Worm (Caenorhabditis elegans) whole organism, L1 larva: ENCODE data around the gene Y82E9BL.18.

ENCODE experiments used
- aly-2 ChIP-seq: fragments of 150-350 bp; optimal IDR thresholded peaks from 2 replicates; lab custom pipeline; 2014; ENCODE audit warnings: missing biosample characterization, missing genetic modification characterization
- isw-1 ChIP-seq: fragments of 200-800 bp; sonication (Bioruptor generic); IDR thresholded peaks from 2 replicates; pipeline ENCODE4 v1.3.6; 2022; ENCODE audit warnings: missing genetic modification characterization, missing compliant biosample characterization
- lin-13 ChIP-seq: fragments of 150-350 bp; optimal IDR thresholded peaks from 2 replicates; lab custom pipeline; 2014; ENCODE audit warnings: missing biosample characterization, missing genetic modification reagents, missing genetic modification characterization
- lin-39 ChIP-seq: fragments of 150-350 bp; optimal IDR thresholded peaks from 2 replicates; lab custom pipeline; 2014; ENCODE audit warnings: missing biosample characterization, missing genetic modification reagents, missing genetic modification characterization
- mep-1 ChIP-seq: fragments of 150-350 bp; optimal IDR thresholded peaks from 2 replicates; lab custom pipeline; 2014; ENCODE audit warnings: missing biosample characterization, missing genetic modification characterization
- nhr-90 ChIP-seq: sonication (generic microtip); optimal IDR thresholded peaks from 2 replicates; lab custom pipeline; 2016; ENCODE audit warnings: mild to moderate bottlenecking, missing genetic modification characterization, missing compliant biosample characterization; ENCODE audit not compliant: poor library complexity
- ztf-11 ChIP-seq, 2 experiments: sonication (generic microtip); optimal IDR thresholded peaks; 2 replicates each; lab custom pipeline; 2016 to 2017; ENCODE audit warnings: missing genetic modification characterization in 2 of 2, missing biosample characterization in 1 of 2, missing compliant biosample characterization in 1 of 2

ce11 chrIII:1297604-1298003 is 29.0 kb upstream of the Y82E9BL.18 start, which contains the start of gene fbxa-28:
- TF ChIP-seq lin-13 (GFP tag; lab: Kevin White, UChicago): no peak
- no peak for TF ChIP-seq mep-1 (tag; lab: Kevin White, UChicago)
- TF ChIP-seq aly-2: no peak
- TF ChIP-seq nhr-90 (tag; lab: Kevin White, UChicago): no peak
- TF ChIP-seq isw-1 (GFP tag; lab: Robert Waterston, UW): no peak
- no peak for TF ChIP-seq lin-39 (tag; lab: Kevin White, UChicago)
- no peak for TF ChIP-seq ztf-11 (tag; optimal IDR thresholded peaks at IDR 0.05; lab: Kevin White, UChicago)
